Fruit fly (Drosophila melanogaster): ENCODE measurements around the gene CG10680.

CG10680 gene

dm6 chr2L:19941352-19941851, 22.5 kb upstream of the CG10680 start (continued):
- TF ChIP-seq CG32006 (GFP tag; optimal IDR thresholded peaks at IDR 0.05), result peak; percentile 84
- peak; percentile 3 for TF ChIP-seq fkh (GFP tag; optimal IDR thresholded peaks at IDR 0.05)
- TF ChIP-seq ss (GFP tag; optimal IDR thresholded peaks at IDR 0.05), result peak; percentile 50 to 56
- TF ChIP-seq net (GFP tag; optimal IDR thresholded peaks at IDR 0.05), result peak; percentile 90
- TF ChIP-seq Hr39 (GFP tag; optimal IDR thresholded peaks at IDR 0.05), result peak; percentile 85
- TF ChIP-seq Gug (GFP tag; IDR thresholded peaks at IDR 0.05), result peak; percentile 75
- peak; percentile 89 for TF ChIP-seq CG8119 (GFP tag; IDR thresholded peaks at IDR 0.05)
- peak; percentile 83 for TF ChIP-seq Sox14 (GFP tag; optimal IDR thresholded peaks at IDR 0.05)
- TF ChIP-seq CG6792 (GFP tag; optimal IDR thresholded peaks at IDR 0.05), result peak; percentile 93
- TF ChIP-seq eg (GFP tag; IDR thresholded peaks at IDR 0.05), result peak; percentile 89
- TF ChIP-seq CG34406 (GFP tag; optimal IDR thresholded peaks at IDR 0.05), result peak; percentile 87
- TF ChIP-seq CG10669 (GFP tag; optimal IDR thresholded peaks at IDR 0.05), result peak; percentile 89
- TF ChIP-seq acj6 (GFP tag; optimal IDR thresholded peaks at IDR 0.05), result peak; percentile 91
- peak; percentile 89 for TF ChIP-seq CG15336 (GFP tag; IDR thresholded peaks at IDR 0.05)
- peak; percentile 53 for TF ChIP-seq topi (GFP tag; optimal IDR thresholded peaks at IDR 0.05)
- TF ChIP-seq Hr4 (GFP tag; optimal IDR thresholded peaks at IDR 0.05), result peak; percentile 54
- TF ChIP-seq spab (GFP tag; optimal IDR thresholded peaks at IDR 0.05), result peak; percentile 87
- TF ChIP-seq CG6276 (GFP tag; optimal IDR thresholded peaks at IDR 0.05), result peak; percentile 61
- peak; percentile 85 for TF ChIP-seq fd59A (GFP tag; optimal IDR thresholded peaks at IDR 0.05)
- TF ChIP-seq pdm3 (GFP tag; optimal IDR thresholded peaks at IDR 0.05), result peak; percentile 90
- TF ChIP-seq lz (GFP tag; optimal IDR thresholded peaks at IDR 0.05), result peak; percentile 84
- TF ChIP-seq Blimp-1 (GFP tag; optimal IDR thresholded peaks at IDR 0.05), result peak; percentile 42

- no peak for TF ChIP-seq Sox102F (GFP tag; optimal IDR thresholded peaks at IDR 0.05)
- TF ChIP-seq svp (GFP tag), result peak; percentile 47
Observed at dm6 chr2L:19942510-19942909, 21.4 kb upstream of the CG10680 start.

dm6 chr2L:19943112-19943511, 20.8 kb upstream of the CG10680 start:
- TF ChIP-seq Hr4 (GFP tag; optimal IDR thresholded peaks at IDR 0.05) (no peak), svp (GFP tag) (peak; percentile 40), Lpt (GFP tag; optimal IDR thresholded peaks at IDR 0.05) (no peak), Hr38 (GFP tag; optimal IDR thresholded peaks at IDR 0.05) (no peak), Met (GFP tag; optimal IDR thresholded peaks at IDR 0.05) (no peak), CG11902 (GFP tag; optimal IDR thresholded peaks at IDR 0.05) (no peak)

- no peak for TF ChIP-seq Ets96B (tag; optimal IDR thresholded peaks at IDR 0.05)
- no peak for TF ChIP-seq CG6163 (GFP tag; IDR thresholded peaks at IDR 0.05)
- no peak for TF ChIP-seq spab (GFP tag; optimal IDR thresholded peaks at IDR 0.05)
- TF ChIP-seq fd59A (GFP tag; optimal IDR thresholded peaks at IDR 0.05), result no peak
- TF ChIP-seq CG8319 (GFP tag; optimal IDR thresholded peaks at IDR 0.05), result no peak
- TF ChIP-seq Sox15 (GFP tag; optimal IDR thresholded peaks at IDR 0.05), result no peak
- no peak for TF ChIP-seq CG6808 (GFP tag; optimal IDR thresholded peaks at IDR 0.05)
- no peak for TF ChIP-seq Eip93F (GFP tag; optimal IDR thresholded peaks at IDR 0.05)
- no peak for TF ChIP-seq lz (GFP tag; optimal IDR thresholded peaks at IDR 0.05)
- TF ChIP-seq CG9139 (GFP tag; optimal IDR thresholded peaks at IDR 0.05), result no peak
- TF ChIP-seq CG10631 (GFP tag; optimal IDR thresholded peaks at IDR 0.05), result no peak
- no peak for TF ChIP-seq svp (GFP tag)
- no peak for TF ChIP-seq Ets21C (GFP tag; optimal IDR thresholded peaks at IDR 0.05)
- no peak for TF ChIP-seq Lpt (GFP tag; optimal IDR thresholded peaks at IDR 0.05)
Observed at dm6 chr2L:19944309-19945172, 19.4 kb upstream of the CG10680 start.
